Worm (Caenorhabditis elegans) whole organism, young adult: ENCODE results near the gene W08E12.8.

Source experiments
- C06A6.2 ChIP-seq: fragments of 200-800 bp; sonication (Bioruptor generic); conservative IDR thresholded peaks from 2 replicates; pipeline ENCODE4 v1.3.6; 2022; ENCODE audit warnings: missing genetic modification characterization, missing compliant biosample characterization
- D2030.7 ChIP-seq: fragments of 200-800 bp; sonication (Bioruptor generic); IDR thresholded peaks from 2 replicates; pipeline ENCODE4 v1.3.6; 2022; ENCODE audit warnings: missing genetic modification reagents, missing genetic modification characterization, missing compliant biosample characterization
- F22D6.2 ChIP-seq: sonication (generic microtip); optimal IDR thresholded peaks from 2 replicates; lab custom pipeline; 2016; ENCODE audit warnings: mild to moderate bottlenecking, missing genetic modification characterization, missing compliant biosample characterization
- F33H1.4 ChIP-seq: fragments of 200-800 bp; sonication (Bioruptor generic); IDR thresholded peaks from 2 replicates; pipeline ENCODE4 v1.3.6; 2022; ENCODE audit warnings: missing genetic modification reagents, missing genetic modification characterization, missing compliant biosample characterization
- F37B4.10 ChIP-seq: fragments of 200-800 bp; sonication (Bioruptor generic); IDR thresholded peaks from 2 replicates; pipeline ENCODE4 v1.3.6; 2022; ENCODE audit warnings: missing genetic modification characterization, missing compliant biosample characterization
- F39B2.1 ChIP-seq: fragments of 200-800 bp; sonication (Bioruptor generic); IDR thresholded peaks from 2 replicates; pipeline ENCODE4 v1.3.6; 2022; ENCODE audit warnings: missing genetic modification reagents, missing genetic modification characterization, missing compliant biosample characterization
- K11D2.4 ChIP-seq: fragments of 200-800 bp; sonication (Bioruptor generic); IDR thresholded peaks from 2 replicates; pipeline ENCODE4 v1.3.6; 2022; ENCODE audit warnings: missing genetic modification reagents, missing genetic modification characterization, missing compliant biosample characterization
- K12H6.12 ChIP-seq: fragments of 200-800 bp; sonication (Bioruptor generic); optimal IDR thresholded peaks from 2 replicates; lab custom pipeline; 2018; ENCODE audit warnings: mild to moderate bottlenecking, missing genetic modification characterization, missing compliant biosample characterization
- Y53G8AR.9 ChIP-seq: fragments of 200-800 bp; sonication (Bioruptor generic); conservative IDR thresholded peaks from 2 replicates; pipeline ENCODE4 v1.3.6; 2022; ENCODE audit warnings: missing genetic modification reagents, missing genetic modification characterization, missing compliant biosample characterization
- Y67H2A.10 ChIP-seq: fragments of 200-800 bp; sonication (Bioruptor generic); conservative IDR thresholded peaks from 2 replicates; pipeline ENCODE4 v1.3.6; 2022; ENCODE audit warnings: missing genetic modification reagents, missing genetic modification characterization, missing compliant biosample characterization
- Y79H2A.3 ChIP-seq: fragments of 200-800 bp; sonication (Bioruptor generic); conservative IDR thresholded peaks from 2 replicates; pipeline ENCODE4 v1.3.6; 2022; ENCODE audit warnings: missing genetic modification reagents, missing genetic modification characterization, missing compliant biosample characterization
- Y95B8A.8 ChIP-seq: fragments of 200-800 bp; sonication (Bioruptor generic); IDR thresholded peaks from 2 replicates; pipeline ENCODE4 v1.3.6; 2022; ENCODE audit warnings: missing genetic modification reagents, missing genetic modification characterization, missing compliant biosample characterization
- aptf-2 ChIP-seq: fragments of 200-800 bp; sonication (Bioruptor generic); conservative IDR thresholded peaks from 2 replicates; pipeline ENCODE4 v1.3.6; 2022; ENCODE audit warnings: missing genetic modification reagents, missing genetic modification characterization, missing compliant biosample characterization
- atf-7 ChIP-seq: sonication (generic microtip); optimal IDR thresholded peaks from 2 replicates; lab custom pipeline; 2017; ENCODE audit warnings: mild to moderate bottlenecking, missing genetic modification characterization, missing compliant biosample characterization
- athp-1 ChIP-seq: sonication (generic microtip); optimal IDR thresholded peaks from 2 replicates; lab custom pipeline; 2017; ENCODE audit warnings: mild to moderate bottlenecking, missing genetic modification characterization, missing compliant biosample characterization
- attf-3 ChIP-seq: fragments of 200-800 bp; sonication (Bioruptor generic); conservative IDR thresholded peaks from 2 replicates; pipeline ENCODE4 v1.3.6; 2022; ENCODE audit warnings: missing genetic modification reagents, missing genetic modification characterization, missing compliant biosample characterization
- cebp-1 ChIP-seq, 2 experiments: fragments of 200-800 bp in 1 of 2; sonication (Bioruptor generic) in 1 of 2; sonication (generic microtip) in 1 of 2; IDR thresholded peaks in 1 of 2; optimal IDR thresholded peaks in 1 of 2; 2 replicates each; pipeline versions ENCODE4 v1.3.6 to Lab custom; 2017 to 2022; ENCODE audit warnings: missing compliant biosample characterization in 2 of 2, missing genetic modification characterization in 2 of 2, mild to moderate bottlenecking in 1 of 2, missing genetic modification reagents in 1 of 2, moderate library complexity in 1 of 2
- cebp-2 ChIP-seq: fragments of 200-800 bp; sonication (Bioruptor generic); IDR thresholded peaks from 2 replicates; pipeline ENCODE4 v1.3.6; 2022; ENCODE audit warnings: missing genetic modification characterization, missing compliant biosample characterization
- ceh-100 ChIP-seq: fragments of 200-800 bp; sonication (Bioruptor generic); IDR thresholded peaks from 2 replicates; pipeline ENCODE4 v1.3.6; 2022; ENCODE audit warnings: missing genetic modification reagents, missing genetic modification characterization, missing compliant biosample characterization
- ceh-27 ChIP-seq: fragments of 200-800 bp; sonication (Bioruptor generic); optimal IDR thresholded peaks from 2 replicates; lab custom pipeline; 2018; ENCODE audit warnings: mild to moderate bottlenecking, missing genetic modification characterization, moderate library complexity, missing compliant biosample characterization
- ceh-91 ChIP-seq: fragments of 200-800 bp; sonication (Bioruptor generic); IDR thresholded peaks from 2 replicates; pipeline ENCODE4 v1.3.6; 2022; ENCODE audit warnings: missing genetic modification reagents, missing genetic modification characterization, missing compliant biosample characterization
- chd-7 ChIP-seq: sonication (generic microtip); optimal IDR thresholded peaks from 2 replicates; lab custom pipeline; 2016; ENCODE audit warnings: mild to moderate bottlenecking, missing genetic modification characterization, moderate library complexity, missing compliant biosample characterization
- dpl-1 ChIP-seq: fragments of 150-350 bp; optimal IDR thresholded peaks from 2 replicates; lab custom pipeline; 2014; ENCODE audit warnings: missing biosample characterization, missing genetic modification reagents, missing genetic modification characterization
- efl-1 ChIP-seq: fragments of 150-350 bp; optimal IDR thresholded peaks from 2 replicates; lab custom pipeline; 2014; ENCODE audit warnings: missing biosample characterization, missing genetic modification reagents, missing genetic modification characterization
- egrh-3 ChIP-seq: fragments of 200-800 bp; sonication (Bioruptor generic); IDR thresholded peaks from 2 replicates; pipeline ENCODE4 v1.3.6; 2022; ENCODE audit warnings: missing genetic modification reagents, missing genetic modification characterization, missing compliant biosample characterization
- gei-17 ChIP-seq: fragments of 200-800 bp; sonication (Bioruptor generic); optimal IDR thresholded peaks from 2 replicates; lab custom pipeline; 2018; ENCODE audit warnings: mild to moderate bottlenecking, missing genetic modification characterization, missing compliant biosample characterization
- hmg-1.2 ChIP-seq: fragments of 200-800 bp; sonication (Bioruptor generic); IDR thresholded peaks from 2 replicates; pipeline ENCODE4 v1.3.6; 2022; ENCODE audit warnings: missing genetic modification reagents, missing genetic modification characterization, missing compliant biosample characterization
- hrde-1 ChIP-seq: sonication (generic microtip); optimal IDR thresholded peaks from 2 replicates; lab custom pipeline; 2016; ENCODE audit warnings: missing genetic modification characterization, mild to moderate bottlenecking, missing compliant biosample characterization, moderate library complexity, missing genotype, missing genetic modification reagents, borderline replicate concordance
- hsf-1 ChIP-seq: fragments of 200-800 bp; sonication (Bioruptor generic); IDR thresholded peaks from 2 replicates; pipeline ENCODE4 v1.3.6; 2022; ENCODE audit warnings: missing genetic modification reagents, missing genetic modification characterization, missing compliant biosample characterization
- let-526 ChIP-seq: fragments of 200-800 bp; sonication (Bioruptor generic); IDR thresholded peaks from 2 replicates; pipeline ENCODE4 v1.3.6; 2022; ENCODE audit warnings: missing genetic modification reagents, missing genetic modification characterization, missing compliant biosample characterization
- let-607 ChIP-seq, 2 experiments: fragments of 200-800 bp in 1 of 2; sonication (Bioruptor generic) in 1 of 2; sonication (generic microtip) in 1 of 2; optimal IDR thresholded peaks; 2 replicates each; lab custom pipeline; 2016 to 2018; ENCODE audit warnings: mild to moderate bottlenecking in 2 of 2, missing compliant biosample characterization in 2 of 2, missing genetic modification characterization in 2 of 2, moderate library complexity in 2 of 2, missing genotype in 1 of 2
- lin-26 ChIP-seq: fragments of 200-800 bp; sonication (Bioruptor generic); IDR thresholded peaks from 2 replicates; pipeline ENCODE4 v1.3.6; 2022; ENCODE audit warnings: missing genetic modification reagents, missing genetic modification characterization, missing compliant biosample characterization
- lin-54 ChIP-seq: fragments of 200-800 bp; sonication (Bioruptor generic); optimal IDR thresholded peaks from 2 replicates; lab custom pipeline; 2018; ENCODE audit warnings: mild to moderate bottlenecking, missing genetic modification characterization, missing compliant biosample characterization
- lir-1 ChIP-seq: fragments of 200-800 bp; sonication (Bioruptor generic); conservative IDR thresholded peaks from 2 replicates; pipeline ENCODE4 v1.3.6; 2022; ENCODE audit warnings: missing genetic modification reagents, missing genetic modification characterization, missing compliant biosample characterization
- madf-3 ChIP-seq: fragments of 200-800 bp; sonication (Bioruptor generic); IDR thresholded peaks from 2 replicates; pipeline ENCODE4 v1.3.6; 2022; ENCODE audit warnings: missing genetic modification reagents, missing genetic modification characterization, missing compliant biosample characterization
- madf-6 ChIP-seq: fragments of 200-800 bp; sonication (Bioruptor generic); IDR thresholded peaks from 2 replicates; pipeline ENCODE4 v1.3.6; 2022; ENCODE audit warnings: missing genetic modification reagents, missing genetic modification characterization, missing compliant biosample characterization
- nfyb-1 ChIP-seq: fragments of 200-800 bp; sonication (Bioruptor generic); IDR thresholded peaks from 2 replicates; pipeline ENCODE4 v1.3.6; 2022; ENCODE audit warnings: missing genetic modification reagents, missing genetic modification characterization, missing compliant biosample characterization
- nhr-120 ChIP-seq: fragments of 200-800 bp; sonication (Bioruptor generic); IDR thresholded peaks from 2 replicates; pipeline ENCODE4 v1.3.6; 2022; ENCODE audit warnings: missing genetic modification characterization, missing compliant biosample characterization
- nhr-90 ChIP-seq: sonication (generic microtip); optimal IDR thresholded peaks from 2 replicates; lab custom pipeline; 2016; ENCODE audit warnings: missing genotype, mild to moderate bottlenecking, missing genetic modification characterization, missing compliant biosample characterization
- pbrm-1 ChIP-seq: fragments of 200-800 bp; sonication (Bioruptor generic); IDR thresholded peaks from 2 replicates; pipeline ENCODE4 v1.3.6; 2022; ENCODE audit warnings: missing genetic modification reagents, missing genetic modification characterization, missing compliant biosample characterization
- rcor-1 ChIP-seq: fragments of 200-800 bp; sonication (Bioruptor generic); IDR thresholded peaks from 2 replicates; pipeline ENCODE4 v1.3.6; 2022; ENCODE audit warnings: missing genetic modification reagents, missing genetic modification characterization, missing compliant biosample characterization
- tbp1 ChIP-seq: fragments of 200-800 bp; sonication (Bioruptor generic); optimal IDR thresholded peaks from 2 replicates; lab custom pipeline; 2018; ENCODE audit warnings: mild to moderate bottlenecking, missing genetic modification characterization, missing compliant biosample characterization
- tlf-1 ChIP-seq: fragments of 200-800 bp; sonication (Bioruptor generic); optimal IDR thresholded peaks from 2 replicates; lab custom pipeline; 2018; ENCODE audit warnings: mild to moderate bottlenecking, missing genetic modification characterization, missing compliant biosample characterization
- unc-130 ChIP-seq: sonication (generic microtip); optimal IDR thresholded peaks from 2 replicates; lab custom pipeline; 2016; ENCODE audit warnings: missing genetic modification reagents, missing genetic modification characterization, missing compliant biosample characterization
- ztf-18 ChIP-seq: sonication (generic microtip); optimal IDR thresholded peaks from 2 replicates; lab custom pipeline; 2016; ENCODE audit warnings: missing genotype, mild to moderate bottlenecking, missing genetic modification characterization, missing compliant biosample characterization
- ztf-25 ChIP-seq: fragments of 200-800 bp; sonication (Bioruptor generic); IDR thresholded peaks from 2 replicates; pipeline ENCODE4 v1.3.6; 2022; ENCODE audit warnings: missing genetic modification reagents, missing genetic modification characterization, missing compliant biosample characterization
- ztf-26 ChIP-seq: sonication (generic microtip); optimal IDR thresholded peaks from 2 replicates; lab custom pipeline; 2017; ENCODE audit warnings: missing genetic modification characterization, missing compliant biosample characterization
- ztf-28 ChIP-seq: fragments of 200-800 bp; sonication (Bioruptor generic); IDR thresholded peaks from 2 replicates; pipeline ENCODE4 v1.3.6; 2022; ENCODE audit warnings: missing genetic modification reagents, missing genetic modification characterization, missing compliant biosample characterization

W08E12.8 gene

DNA sequence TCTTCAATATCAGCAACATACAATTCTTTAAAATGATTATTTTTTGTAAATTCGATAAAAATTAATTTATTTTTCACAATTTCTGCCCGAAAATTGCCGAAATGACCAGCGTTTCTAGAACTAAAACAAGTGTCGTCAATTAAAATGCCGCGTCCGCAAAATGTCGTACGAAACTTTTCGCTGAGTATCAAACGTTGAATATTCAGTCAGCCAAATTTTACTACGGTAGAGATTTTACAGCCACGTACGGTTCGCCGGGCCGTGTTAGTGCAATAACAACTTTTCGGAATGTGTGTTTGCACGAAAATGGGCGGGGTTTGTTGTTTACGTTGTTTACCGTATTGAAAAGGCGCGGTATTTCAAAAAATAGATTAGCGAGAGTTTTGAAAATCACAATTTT lies 21.1 kb downstream of the W08E12.8 start (continued):
- peak; percentile 97 for TF ChIP-seq madf-3
- peak; percentile 92 for TF ChIP-seq lin-54 (GFP tag; lab: Kevin White, UChicago)
- peak; percentile 59 for TF ChIP-seq tbp1
- peak; percentile 95 for TF ChIP-seq D2030.7 (GFP tag; lab: Robert Waterston, UW)
- TF ChIP-seq ceh-91 (GFP tag; lab: Robert Waterston, UW): peak; percentile 98
- peak; percentile 6 for TF ChIP-seq nhr-90 (tag; lab: Kevin White, UChicago)
- peak; percentile 31 for TF ChIP-seq efl-1 (GFP tag; lab: Kevin White, UChicago)
- TF ChIP-seq gei-17: peak; percentile 51
- TF ChIP-seq chd-7 (tag; lab: Kevin White, UChicago): peak; percentile 26
- peak; percentile 62 for TF ChIP-seq atf-7 (tag; lab: Kevin White, UChicago)
- TF ChIP-seq nfyb-1 (GFP tag; lab: Robert Waterston, UW): peak; percentile 98
- peak; percentile 2 for TF ChIP-seq athp-1 (tag; lab: Kevin White, UChicago)
- peak; percentile 12 for TF ChIP-seq dpl-1 (GFP tag; lab: Kevin White, UChicago)
- peak; percentile 84; the same call in 1 of the 2 replicates for TF ChIP-seq ztf-25 (GFP tag; lab: Robert Waterston, UW)
- peak; percentile 96 for TF ChIP-seq C06A6.2 (GFP tag; lab: Robert Waterston, UW)
- peak; percentile 97 for TF ChIP-seq K11D2.4 (GFP tag; lab: Robert Waterston, UW)
- peak; percentile 84; the same call in 1 of the 2 replicates for TF ChIP-seq let-526 (GFP tag; lab: Robert Waterston, UW)
- peak; percentile 87 for TF ChIP-seq attf-3 (GFP tag; lab: Robert Waterston, UW)
- peak; percentile 100 for TF ChIP-seq hmg-1.2 (GFP tag; lab: Robert Waterston, UW)
- peak; percentile 83 to 93 for TF ChIP-seq let-607 (tag; optimal IDR thresholded peaks at IDR 0.05; lab: Kevin White, UChicago)
- peak; percentile 98 for TF ChIP-seq pbrm-1 (GFP tag; lab: Robert Waterston, UW)
- TF ChIP-seq ceh-100 (GFP tag; lab: Robert Waterston, UW): peak; percentile 91
- peak; percentile 92 for TF ChIP-seq tlf-1 (GFP tag; lab: Kevin White, UChicago)
- peak; percentile 98 for TF ChIP-seq Y95B8A.8
- TF ChIP-seq madf-6 (GFP tag; lab: Robert Waterston, UW): peak; percentile 98
- peak; percentile 58 for TF ChIP-seq aptf-2 (GFP tag; lab: Robert Waterston, UW)
- peak; percentile 96 for TF ChIP-seq F33H1.4 (GFP tag; lab: Robert Waterston, UW)
- TF ChIP-seq Y79H2A.3: peak; percentile 98
- TF ChIP-seq ztf-18 (tag; lab: Kevin White, UChicago): peak; percentile 43
- TF ChIP-seq hsf-1: peak; percentile 91
- TF ChIP-seq F22D6.2 (tag; lab: Kevin White, UChicago): peak; percentile 50
- TF ChIP-seq cebp-1 (GFP tag; IDR thresholded peaks at IDR 0.05; lab: Robert Waterston, UW): peak; percentile 92
- peak; percentile 81 for TF ChIP-seq cebp-1 (tag; optimal IDR thresholded peaks at IDR 0.05; lab: Kevin White, UChicago)
- TF ChIP-seq Y67H2A.10 (GFP tag; lab: Robert Waterston, UW): peak; percentile 88
- peak; percentile 97 for TF ChIP-seq ztf-28
- TF ChIP-seq cebp-2 (GFP tag; lab: Robert Waterston, UW): peak; percentile 95; the same call in 1 of the 2 replicates
- TF ChIP-seq nhr-120: peak; percentile 92
- TF ChIP-seq lin-26 (GFP tag; lab: Robert Waterston, UW): peak; percentile 89
- TF ChIP-seq F39B2.1 (GFP tag; lab: Robert Waterston, UW): peak; percentile 83; the same call in 1 of the 2 replicates
- TF ChIP-seq Y53G8AR.9 (GFP tag; lab: Robert Waterston, UW): peak; percentile 99
- TF ChIP-seq F37B4.10 (GFP tag; lab: Robert Waterston, UW): peak; percentile 96
- TF ChIP-seq hrde-1 (tag; lab: Kevin White, UChicago): peak; percentile 9
- peak; percentile 82 for TF ChIP-seq ztf-26 (tag; lab: Kevin White, UChicago)
- peak; percentile 97 for TF ChIP-seq rcor-1 (GFP tag; lab: Robert Waterston, UW)
- TF ChIP-seq lir-1 (GFP tag; lab: Robert Waterston, UW): peak; percentile 93
- TF ChIP-seq unc-130 (GFP tag; lab: Kevin White, UChicago): peak; percentile 71
- TF ChIP-seq egrh-3 (GFP tag; lab: Robert Waterston, UW): peak; percentile 72
- TF ChIP-seq ceh-27 (GFP tag; lab: Kevin White, UChicago): peak; percentile 54
- TF ChIP-seq K12H6.12: peak; percentile 51
